Worm (Caenorhabditis elegans) whole organism, L3 larva: Measurements from ENCODE around the gene B0403.3.

ENCODE experiments used
- egl-27 ChIP-seq: sonication (generic microtip); optimal IDR thresholded peaks from 4 replicates; lab custom pipeline; 2017; ENCODE audit warnings: missing biosample characterization, missing genetic modification reagents, missing genetic modification characterization
- lin-15B ChIP-seq: fragments of 150-350 bp; optimal IDR thresholded peaks from 2 replicates; lab custom pipeline; 2014; ENCODE audit warnings: missing biosample characterization, missing genetic modification characterization
- nfya-1 ChIP-seq: sonication (generic microtip); optimal IDR thresholded peaks from 2 replicates; lab custom pipeline; 2017; ENCODE audit warnings: missing genetic modification characterization, mild to moderate bottlenecking, missing compliant biosample characterization, antibody characterized with exemption, moderate library complexity; ENCODE audit not compliant: insufficient read depth
- nhr-11 ChIP-seq: fragments of 150-350 bp; optimal IDR thresholded peaks from 2 replicates; lab custom pipeline; 2014; ENCODE audit warnings: missing biosample characterization, missing genetic modification characterization
- nhr-28 ChIP-seq: fragments of 150-350 bp; optimal IDR thresholded peaks from 2 replicates; lab custom pipeline; 2014; ENCODE audit warnings: missing biosample characterization, missing genetic modification characterization
- nhr-67 ChIP-seq: fragments of 150-350 bp; optimal IDR thresholded peaks from 2 replicates; lab custom pipeline; 2014; ENCODE audit warnings: missing biosample characterization, missing genetic modification characterization
- snpc-4 ChIP-seq: fragments of 150-350 bp; optimal IDR thresholded peaks from 2 replicates; lab custom pipeline; 2014; ENCODE audit warnings: missing biosample characterization, missing genetic modification characterization

DNA sequence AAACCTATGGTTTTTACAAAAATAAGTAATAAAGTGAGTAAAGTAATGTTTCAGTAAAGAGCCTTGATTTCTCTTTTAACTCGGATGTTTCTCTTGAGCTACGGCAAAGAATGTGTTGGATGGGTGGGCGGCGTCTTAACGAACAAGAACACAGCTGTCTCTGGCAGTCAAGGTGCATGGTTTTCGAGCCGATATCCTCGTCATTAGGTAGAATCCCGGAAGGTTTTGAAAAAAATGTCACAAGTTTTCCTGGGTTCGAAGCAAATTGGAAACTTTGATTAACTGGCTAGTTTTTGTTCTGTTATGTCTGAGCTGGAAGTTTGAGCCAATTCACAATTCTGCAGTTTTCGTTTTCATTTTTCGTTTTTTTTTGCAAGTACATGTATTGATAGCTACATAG is 12.1 kb upstream of the B0403.3 start, which contains the start of gene B0403.6:
- TF ChIP-seq lin-15B (tag; lab: Kevin White, UChicago) = no peak
- TF ChIP-seq nhr-67 (tag; lab: Kevin White, UChicago) = no peak
- no peak for TF ChIP-seq snpc-4 (tag; lab: Kevin White, UChicago)
- no peak for TF ChIP-seq nhr-11 (tag; lab: Kevin White, UChicago)
- TF ChIP-seq nhr-28 (tag; lab: Kevin White, UChicago) = no peak
- no peak for TF ChIP-seq egl-27 (tag; lab: Kevin White, UChicago)
- no peak for TF ChIP-seq nfya-1
